Worm (Caenorhabditis elegans): ENCODE data around the gene F44G4.5.

DNA sequence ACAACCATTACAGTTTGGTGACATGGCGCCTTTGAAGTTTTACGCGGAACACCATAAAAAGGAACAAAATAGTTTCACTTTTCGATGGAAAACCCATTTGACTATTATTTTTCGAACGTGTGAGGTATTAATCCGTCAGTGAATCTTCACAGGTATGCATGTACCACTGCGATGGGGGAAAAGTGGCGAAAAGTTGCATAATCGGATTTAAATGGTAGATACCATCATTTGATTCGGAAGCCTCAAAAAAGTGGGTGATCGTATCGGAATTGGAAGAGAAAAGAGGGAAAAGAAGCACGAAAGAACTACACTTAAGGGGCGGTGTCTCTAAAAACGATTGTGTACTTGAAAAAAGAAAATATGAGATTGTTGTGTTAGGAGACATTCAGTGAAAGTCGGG is 46.5 kb downstream of the F44G4.5 start:
- no peak for TF ChIP-seq aly-2 (tag; optimal IDR thresholded peaks at IDR 0.05)
- no peak for TF ChIP-seq nhr-41 (GFP tag; IDR thresholded peaks at IDR 0.05)
- TF ChIP-seq snpc-4 (tag; optimal IDR thresholded peaks at IDR 0.05): no peak
- TF ChIP-seq lsy-2 (tag; optimal IDR thresholded peaks at IDR 0.05): no peak
- no peak for TF ChIP-seq ZK546.5 (tag; optimal IDR thresholded peaks at IDR 0.05)
- TF ChIP-seq mxl-3 (GFP tag; optimal IDR thresholded peaks at IDR 0.05): no peak
- TF ChIP-seq spr-3 (GFP tag; optimal IDR thresholded peaks at IDR 0.05): no peak
- no peak for TF ChIP-seq egl-27 (tag; optimal IDR thresholded peaks at IDR 0.05)
- no peak for TF ChIP-seq fkh-10 (GFP tag; optimal IDR thresholded peaks at IDR 0.05)
- no peak for TF ChIP-seq ztf-11 (tag; optimal IDR thresholded peaks at IDR 0.05)
- TF ChIP-seq ama-1 (optimal IDR thresholded peaks at IDR 0.05): no peak
- no peak for TF ChIP-seq nhr-237 (tag; optimal IDR thresholded peaks at IDR 0.05)
- TF ChIP-seq skn-1 (tag; optimal IDR thresholded peaks at IDR 0.05): no peak

All from whole organism, L4 larva.